Fruit fly (Drosophila melanogaster): ENCODE results near the gene Sec61gamma.

DNA sequence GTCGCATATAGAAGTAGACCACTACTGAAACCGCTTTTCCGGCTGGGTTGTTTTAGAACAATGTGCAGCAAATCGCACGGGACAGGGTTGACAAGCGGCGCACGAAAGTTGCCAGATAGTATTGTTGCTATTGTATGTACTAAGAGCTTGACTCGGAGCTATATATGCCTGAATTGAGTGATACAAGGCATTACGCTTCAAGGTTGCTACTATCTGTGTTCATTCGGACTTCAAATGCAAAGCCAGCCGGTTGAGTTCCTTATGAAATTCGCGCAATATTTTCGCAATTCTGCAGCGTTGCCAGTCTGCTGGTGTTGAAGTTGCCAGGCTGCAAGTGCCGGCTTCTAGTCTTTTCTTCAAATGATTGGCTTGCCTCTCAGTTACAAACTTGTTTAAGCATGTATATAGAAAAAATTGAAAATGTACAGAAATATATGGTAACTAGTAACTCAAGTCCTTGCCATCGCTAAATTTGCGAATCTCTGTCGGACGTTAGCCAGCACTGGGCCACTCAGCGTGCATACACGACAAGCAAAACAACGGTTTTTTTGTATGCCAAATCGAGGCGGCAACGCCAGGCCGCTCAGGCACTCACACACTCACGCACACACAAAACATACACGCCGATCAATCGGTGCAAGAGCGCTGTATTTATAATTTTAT is 8.8 kb downstream of the Sec61gamma start, which contains the start of the genes Ranbp21 and Elys:
- TF ChIP-seq gem (tag; optimal IDR thresholded peaks at IDR 0.05), result no peak
- TF ChIP-seq NC2α (GFP tag; optimal IDR thresholded peaks at IDR 0.05), result no peak
- TF ChIP-seq repo (GFP tag; optimal IDR thresholded peaks at IDR 0.05), result no peak
- peak; percentile 50 for TF ChIP-seq CG12391 (tag; optimal IDR thresholded peaks at IDR 0.05)
- peak; percentile 48 for TF ChIP-seq CG11398 (GFP tag; optimal IDR thresholded peaks at IDR 0.05)

Data from whole organism, embryonic.